Fruit fly (Drosophila melanogaster): ENCODE results near the gene nero.

nero gene

dm6 chr3R:31713306-31714123 lies 33.8 kb downstream of the nero start, which contains the start of gene ttk (continued):
- peak; percentile 87 for TF ChIP-seq sens (GFP tag)
- no peak for TF ChIP-seq emc (GFP tag; optimal IDR thresholded peaks at IDR 0.05)
- no peak for TF ChIP-seq Bgb (GFP tag; IDR thresholded peaks at IDR 0.05; ENCODE audit: partially characterized antibody)
- no peak for TF ChIP-seq lola (GFP tag; optimal IDR thresholded peaks at IDR 0.05)
- peak; percentile 58 for TF ChIP-seq chn (GFP tag; optimal IDR thresholded peaks at IDR 0.05)
- TF ChIP-seq CG11695 (GFP tag; IDR thresholded peaks at IDR 0.05), result no peak
- no peak for TF ChIP-seq Lpt (GFP tag; optimal IDR thresholded peaks at IDR 0.05)
- no peak for TF ChIP-seq MTF-1 (GFP tag; optimal IDR thresholded peaks at IDR 0.05; ENCODE audit: borderline replicate concordance)
- TF ChIP-seq CG13624 (GFP tag; optimal IDR thresholded peaks at IDR 0.05), result no peak
- TF ChIP-seq CG3281 (GFP tag; optimal IDR thresholded peaks at IDR 0.05), result no peak
- no peak for TF ChIP-seq CG6175 (GFP tag; IDR thresholded peaks at IDR 0.05)
- no peak for TF ChIP-seq CG8281 (tag; optimal IDR thresholded peaks at IDR 0.05)
- no peak for TF ChIP-seq CG31388 (GFP tag; optimal IDR thresholded peaks at IDR 0.05)
- no peak for TF ChIP-seq caup (GFP tag; optimal IDR thresholded peaks at IDR 0.05; ENCODE audit: severe bottlenecking)
- TF ChIP-seq exex (tag; optimal IDR thresholded peaks at IDR 0.05), result no peak
- TF ChIP-seq CG1832 (GFP tag; optimal IDR thresholded peaks at IDR 0.05), result peak; percentile 53
- peak; percentile 78 for TF ChIP-seq Adf1 (GFP tag; IDR thresholded peaks at IDR 0.05)
- no peak for TF ChIP-seq bsh (GFP tag; optimal IDR thresholded peaks at IDR 0.05)
- peak; percentile 68 for TF ChIP-seq nom (GFP tag; optimal IDR thresholded peaks at IDR 0.05)
- TF ChIP-seq sob (GFP tag; IDR thresholded peaks at IDR 0.05), result no peak
- TF ChIP-seq hkb (optimal IDR thresholded peaks at IDR 0.05), result no peak
- no peak for TF ChIP-seq hkb (GFP tag; IDR thresholded peaks at IDR 0.05)
- TF ChIP-seq jumu (GFP tag; optimal IDR thresholded peaks at IDR 0.05), result no peak
- no peak for TF ChIP-seq CG3838 (GFP tag; optimal IDR thresholded peaks at IDR 0.05)
- TF ChIP-seq slou (GFP tag; optimal IDR thresholded peaks at IDR 0.05), result no peak
- peak; percentile 45; the same call in 2 of the 4 replicates for TF ChIP-seq Dll (GFP tag; IDR thresholded peaks at IDR 0.05; ENCODE audit: partially characterized antibody)
- TF ChIP-seq aop (GFP tag; IDR thresholded peaks at IDR 0.05), result no peak
- no peak for TF ChIP-seq CG17568 (GFP tag; optimal IDR thresholded peaks at IDR 0.05)
- no peak for TF ChIP-seq CG12236 (GFP tag; optimal IDR thresholded peaks at IDR 0.05)
- no peak for TF ChIP-seq Hey (tag; optimal IDR thresholded peaks at IDR 0.05)
- no peak for TF ChIP-seq CG6689 (GFP tag; IDR thresholded peaks at IDR 0.05)
- no peak for TF ChIP-seq CG10462 (GFP tag; optimal IDR thresholded peaks at IDR 0.05)
- no peak for TF ChIP-seq pzg (GFP tag; optimal IDR thresholded peaks at IDR 0.05)
- no peak for TF ChIP-seq BtbVII (GFP tag; optimal IDR thresholded peaks at IDR 0.05)
- TF ChIP-seq ap (GFP tag; IDR thresholded peaks at IDR 0.05), result no peak
- no peak for TF ChIP-seq stc (GFP tag; IDR thresholded peaks at IDR 0.05)
- TF ChIP-seq fd64A (GFP tag; optimal IDR thresholded peaks at IDR 0.05), result peak; percentile 13
- TF ChIP-seq CG4282 (GFP tag; optimal IDR thresholded peaks at IDR 0.05), result no peak
- TF ChIP-seq dmrt11E (tag; optimal IDR thresholded peaks at IDR 0.05), result no peak
- no peak for TF ChIP-seq Myb (GFP tag; optimal IDR thresholded peaks at IDR 0.05)
- TF ChIP-seq Lim3 (GFP tag; IDR thresholded peaks at IDR 0.05), result no peak
- TF ChIP-seq dpn (GFP tag; optimal IDR thresholded peaks at IDR 0.05), result no peak
- TF ChIP-seq CG11723 (GFP tag; optimal IDR thresholded peaks at IDR 0.05), result no peak
- peak; percentile 36; the same call in 1 of the 2 replicates for TF ChIP-seq seq (GFP tag; IDR thresholded peaks at IDR 0.05)
- no peak for TF ChIP-seq CG34376 (GFP tag; optimal IDR thresholded peaks at IDR 0.05)
- TF ChIP-seq ken (GFP tag; IDR thresholded peaks at IDR 0.05), result no peak
- no peak for TF ChIP-seq CG14965 (GFP tag; optimal IDR thresholded peaks at IDR 0.05; ENCODE audit: borderline replicate concordance)
- TF ChIP-seq CG18476 (GFP tag; optimal IDR thresholded peaks at IDR 0.05), result no peak
- no peak for TF ChIP-seq CG4707 (GFP tag; optimal IDR thresholded peaks at IDR 0.05)
- peak; percentile 3 for TF ChIP-seq Dad (GFP tag; optimal IDR thresholded peaks at IDR 0.05)
